Worm (Caenorhabditis elegans) whole organism, mixed stage, embryonic: ENCODE data around the gene D1086.7.

Source experiments
- M03D4.4 ChIP-seq: sonication (generic microtip); optimal IDR thresholded peaks from 2 replicates; lab custom pipeline; 2017; ENCODE audit warnings: mild to moderate bottlenecking, missing genetic modification characterization, missing compliant biosample characterization
- bed-3 ChIP-seq: fragments of 200-800 bp; sonication (Bioruptor generic); optimal IDR thresholded peaks from 3 replicates; lab custom pipeline; 2018; ENCODE audit warnings: mild to moderate bottlenecking, missing genetic modification characterization, moderate library complexity, missing compliant biosample characterization
- ceh-43 ChIP-seq: fragments of 200-800 bp; sonication (Bioruptor generic); optimal IDR thresholded peaks from 2 replicates; lab custom pipeline; 2018; ENCODE audit warnings: mild to moderate bottlenecking, missing genetic modification characterization, moderate library complexity, missing compliant biosample characterization
- ceh-83 ChIP-seq: fragments of 200-800 bp; sonication (Bioruptor generic); optimal IDR thresholded peaks from 2 replicates; lab custom pipeline; 2018; ENCODE audit warnings: mild to moderate bottlenecking, missing genetic modification characterization, missing compliant biosample characterization
- ces-1 ChIP-seq: fragments of 150-350 bp; optimal IDR thresholded peaks from 2 replicates; lab custom pipeline; 2014; ENCODE audit warnings: missing biosample characterization, missing genetic modification reagents, missing genetic modification characterization
- cnd-1 ChIP-seq: fragments of 200-800 bp; sonication (Bioruptor generic); optimal IDR thresholded peaks from 2 replicates; lab custom pipeline; 2018; ENCODE audit warnings: mild to moderate bottlenecking, missing genetic modification characterization, missing compliant biosample characterization
- drap-1 ChIP-seq: fragments of 200-800 bp; sonication (Bioruptor generic); optimal IDR thresholded peaks from 3 replicates; lab custom pipeline; 2018; ENCODE audit warnings: mild to moderate bottlenecking, missing genetic modification characterization, missing compliant biosample characterization
- elt-1 ChIP-seq: sonication (generic microtip); optimal IDR thresholded peaks from 2 replicates; lab custom pipeline; 2017; ENCODE audit warnings: missing genetic modification characterization, mild to moderate bottlenecking, missing compliant biosample characterization, antibody characterized with exemption, moderate library complexity, borderline replicate concordance; ENCODE audit not compliant: insufficient read depth
- elt-3 ChIP-seq: fragments of 150-350 bp; optimal IDR thresholded peaks from 2 replicates; lab custom pipeline; 2014; ENCODE audit warnings: missing biosample characterization, missing genetic modification characterization
- flh-1 ChIP-seq: fragments of 200-800 bp; sonication (Bioruptor generic); optimal IDR thresholded peaks from 2 replicates; lab custom pipeline; 2018; ENCODE audit warnings: mild to moderate bottlenecking, missing genetic modification characterization, moderate library complexity, missing compliant biosample characterization
- ham-2 ChIP-seq: fragments of 200-800 bp; sonication (Bioruptor generic); optimal IDR thresholded peaks from 2 replicates; lab custom pipeline; 2018; ENCODE audit warnings: mild to moderate bottlenecking, missing genetic modification characterization, missing compliant biosample characterization
- hlh-1 ChIP-seq: fragments of 150-350 bp; optimal IDR thresholded peaks from 2 replicates; lab custom pipeline; 2014; ENCODE audit warnings: missing biosample characterization, missing genetic modification reagents, missing genetic modification characterization
- lin-13 ChIP-seq: fragments of 150-350 bp; optimal IDR thresholded peaks from 2 replicates; lab custom pipeline; 2014; ENCODE audit warnings: missing biosample characterization, missing genetic modification characterization
- lin-32 ChIP-seq: fragments of 200-800 bp; sonication (Bioruptor generic); optimal IDR thresholded peaks from 2 replicates; lab custom pipeline; 2018; ENCODE audit warnings: mild to moderate bottlenecking, missing genetic modification characterization, missing compliant biosample characterization
- lsy-2 ChIP-seq: fragments of 150-350 bp; optimal IDR thresholded peaks from 2 replicates; lab custom pipeline; 2014; ENCODE audit warnings: missing biosample characterization, missing genetic modification characterization
- mab-5 ChIP-seq: fragments of 150-350 bp; optimal IDR thresholded peaks from 2 replicates; lab custom pipeline; 2014; ENCODE audit warnings: missing biosample characterization, missing genetic modification characterization
- mep-1 ChIP-seq: fragments of 150-350 bp; optimal IDR thresholded peaks from 2 replicates; lab custom pipeline; 2017; ENCODE audit warnings: missing biosample characterization, missing genetic modification reagents, missing genetic modification characterization, inconsistent platforms
- nhr-12 ChIP-seq: fragments of 150-350 bp; optimal IDR thresholded peaks from 2 replicates; lab custom pipeline; 2014; ENCODE audit warnings: missing biosample characterization, missing genetic modification characterization
- nhr-2 ChIP-seq: fragments of 150-350 bp; optimal IDR thresholded peaks from 2 replicates; lab custom pipeline; 2014; ENCODE audit warnings: missing biosample characterization, missing genetic modification characterization
- nhr-237 ChIP-seq: fragments of 150-350 bp; optimal IDR thresholded peaks from 2 replicates; lab custom pipeline; 2014; ENCODE audit warnings: missing biosample characterization, missing genetic modification characterization
- nhr-28 ChIP-seq: fragments of 150-350 bp; optimal IDR thresholded peaks from 2 replicates; lab custom pipeline; 2014; ENCODE audit warnings: missing biosample characterization, missing genetic modification characterization
- nhr-76 ChIP-seq: sonication (generic microtip); optimal IDR thresholded peaks from 2 replicates; lab custom pipeline; 2017; ENCODE audit warnings: missing biosample characterization, missing genetic modification characterization
- sem-2 ChIP-seq: fragments of 200-800 bp; sonication (Bioruptor generic); optimal IDR thresholded peaks from 2 replicates; lab custom pipeline; 2018; ENCODE audit warnings: mild to moderate bottlenecking, missing genetic modification characterization, missing compliant biosample characterization
- snpc-4 ChIP-seq: fragments of 150-350 bp; optimal IDR thresholded peaks from 2 replicates; lab custom pipeline; 2014; ENCODE audit warnings: missing biosample characterization, missing genetic modification characterization
- sptf-1 ChIP-seq: sonication (generic microtip); optimal IDR thresholded peaks from 2 replicates; lab custom pipeline; 2017; ENCODE audit warnings: mild to moderate bottlenecking, missing genetic modification characterization, moderate library complexity, missing compliant biosample characterization
- unc-120 ChIP-seq: sonication (generic microtip); optimal IDR thresholded peaks from 2 replicates; lab custom pipeline; 2017; ENCODE audit warnings: missing genetic modification characterization, missing compliant biosample characterization; ENCODE audit not compliant: poor library complexity, severe bottlenecking
- unc-39 ChIP-seq: fragments of 150-350 bp; optimal IDR thresholded peaks from 2 replicates; lab custom pipeline; 2014; ENCODE audit warnings: missing biosample characterization, missing genetic modification characterization
- unc-62 ChIP-seq: fragments of 150-350 bp; optimal IDR thresholded peaks from 2 replicates; lab custom pipeline; 2014; ENCODE audit warnings: missing biosample characterization, missing genetic modification reagents, missing genetic modification characterization

Gene D1086.7

DNA sequence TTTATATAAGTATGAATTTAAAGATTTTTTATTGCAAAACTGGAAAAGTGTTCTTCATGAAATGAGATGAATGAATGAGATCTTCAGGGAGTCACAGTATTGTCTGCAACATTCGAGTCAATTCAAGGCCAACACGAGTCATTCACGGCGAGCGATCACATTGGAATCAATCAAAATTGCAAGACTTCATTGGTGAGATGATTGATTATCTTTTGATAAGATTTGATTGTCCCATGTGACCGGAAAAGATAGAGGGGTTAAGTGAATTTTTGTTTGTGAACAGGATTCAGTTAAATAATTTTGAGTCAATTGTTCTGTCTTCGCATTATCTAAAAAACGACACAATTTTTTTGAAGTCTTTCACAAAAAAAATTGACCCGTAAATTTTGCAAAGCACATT lies 10.9 kb downstream of the D1086.7 start:
- peak; percentile 26 for TF ChIP-seq unc-62 (GFP tag; lab: Kevin White, UChicago)
- no peak for TF ChIP-seq lin-32 (GFP tag; lab: Kevin White, UChicago)
- no peak for TF ChIP-seq ceh-83 (GFP tag; lab: Kevin White, UChicago)
- TF ChIP-seq, all 35 proteins: peak for 1

- TF ChIP-seq nhr-2 (tag; lab: Kevin White, UChicago), result no peak
- no peak for TF ChIP-seq bed-3 (GFP tag; lab: Kevin White, UChicago)
- no peak for TF ChIP-seq ceh-83 (GFP tag; lab: Kevin White, UChicago)
- no peak for TF ChIP-seq sem-2
- no peak for TF ChIP-seq unc-62 (GFP tag; lab: Kevin White, UChicago)
- no peak for TF ChIP-seq nhr-28 (tag; lab: Kevin White, UChicago)
- no peak for TF ChIP-seq ces-1
- TF ChIP-seq drap-1, result no peak
- TF ChIP-seq hlh-1 (tag; lab: Kevin White, UChicago), result no peak
- no peak for TF ChIP-seq lsy-2 (tag; lab: Kevin White, UChicago)
Observed at ce11 chrV:14097358-14097757, 13.3 kb downstream of the D1086.7 start.

DNA sequence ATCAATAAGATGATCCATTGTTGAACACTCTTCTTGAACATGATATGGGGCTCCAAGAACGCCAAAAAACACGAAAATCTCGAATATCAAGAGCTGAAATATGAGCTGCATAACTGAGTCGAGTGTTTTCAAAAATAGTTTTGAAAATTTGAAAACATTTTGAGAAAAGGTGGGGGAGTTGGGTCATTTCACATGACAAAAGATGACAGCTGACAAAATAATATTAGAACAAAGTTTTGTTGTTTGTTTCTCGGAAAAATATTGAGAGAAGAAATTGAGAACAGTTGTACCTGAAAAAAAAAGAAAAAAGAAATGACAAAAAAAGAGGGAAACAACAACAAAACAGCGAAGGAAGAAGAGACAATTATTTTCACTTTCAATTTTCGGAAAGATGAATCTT lies 14.4 kb downstream of the D1086.7 start, which contains the start of the genes D1086.2 and D1086.1:
D1086.2 (minus strand) TSS at position 150 of the 400 bp plus-strand sequence.
D1086.1 (plus strand) TSS at position 340 of the 400 bp plus-strand sequence.
- TF ChIP-seq elt-3 (tag; lab: Kevin White, UChicago) (no peak), lin-32 (GFP tag; lab: Kevin White, UChicago) (no peak), unc-62 (GFP tag; lab: Kevin White, UChicago) (no peak), nhr-12 (tag; lab: Kevin White, UChicago) (no peak), mab-5 (tag; lab: Kevin White, UChicago) (no peak), lsy-2 (tag; lab: Kevin White, UChicago) (no peak), nhr-2 (tag; lab: Kevin White, UChicago) (no peak), snpc-4 (tag; lab: Kevin White, UChicago) (no peak), ham-2 (GFP tag; lab: Kevin White, UChicago) (no peak), elt-1 (tag; lab: Kevin White, UChicago) (no peak), cnd-1 (no peak), nhr-28 (tag; lab: Kevin White, UChicago) (no peak), bed-3 (GFP tag; lab: Kevin White, UChicago) (no peak), M03D4.4 (tag; lab: Kevin White, UChicago) (no peak), sptf-1 (no peak)

DNA sequence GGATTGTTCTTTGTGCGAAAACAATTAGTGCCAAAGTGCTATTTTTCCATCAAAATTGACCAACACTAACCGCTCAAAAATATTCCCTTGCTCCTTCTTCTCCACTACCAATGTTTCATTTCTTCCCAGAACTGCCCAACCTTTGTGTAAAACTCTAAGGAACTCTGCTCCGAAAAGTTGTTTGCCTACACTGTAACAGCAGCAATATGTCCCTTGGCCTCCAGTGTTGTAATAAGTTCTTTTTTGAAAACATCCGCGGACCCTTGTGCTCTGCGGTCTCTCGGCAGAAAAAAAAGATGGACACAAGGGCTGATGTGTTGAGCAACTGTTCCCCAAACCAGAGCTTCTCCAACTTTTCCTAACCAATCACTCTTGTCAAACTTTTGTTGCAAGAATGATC lies 16.8 kb downstream of the D1086.7 start, which contains the start of gene D1086.12:
D1086.12 (plus strand) TSS at position 301 of the 400 bp plus-strand sequence.
- TF ChIP-seq elt-1 (tag; lab: Kevin White, UChicago) (no peak), mep-1 (tag; lab: Kevin White, UChicago) (no peak), hlh-1 (tag; lab: Kevin White, UChicago) (peak; percentile 90), lin-32 (GFP tag; lab: Kevin White, UChicago) (no peak), unc-120 (tag; lab: Kevin White, UChicago) (no peak)

- TF ChIP-seq lin-13 (tag; lab: Kevin White, UChicago) (no peak), drap-1 (no peak), ceh-43 (GFP tag; lab: Kevin White, UChicago) (no peak), M03D4.4 (tag; lab: Kevin White, UChicago) (no peak), snpc-4 (tag; lab: Kevin White, UChicago) (no peak)
Observed at ce11 chrV:14103970-14104369, 19.9 kb downstream of the D1086.7 start, which contains the start of gene D1086.9. Gene D1086.9, plus strand, starts transcription at chrV:14104270.

- no peak for TF ChIP-seq nhr-237 (tag; lab: Kevin White, UChicago)
- no peak for TF ChIP-seq cnd-1
- TF ChIP-seq elt-1 (tag; lab: Kevin White, UChicago), result no peak
- TF ChIP-seq unc-39, result no peak
- TF ChIP-seq lin-13 (tag; lab: Kevin White, UChicago), result no peak
- TF ChIP-seq ces-1, result no peak
- TF ChIP-seq flh-1 (GFP tag; lab: Kevin White, UChicago), result no peak
- TF ChIP-seq nhr-76, result no peak
Observed at ce11 chrV:14107511-14107910, 23.4 kb downstream of the D1086.7 start, which contains the start of gene H39E23.3. Gene H39E23.3, plus strand, starts transcription at chrV:14107811.
